Fruit fly (Drosophila melanogaster) whole organism, embryonic: Measurements from ENCODE around the gene NdufA3.

Experiments
- ATbp ChIP-seq: fragments of 200-800 bp; sonication (Bioruptor generic); optimal IDR thresholded peaks from 2 replicates; lab custom pipeline; 2017; ENCODE audit warnings: missing biosample characterization, mild to moderate bottlenecking, missing genetic modification characterization, missing genetic modification reagents
- B-H1 ChIP-seq: fragments of 200-800 bp; sonication (Bioruptor generic); IDR thresholded peaks from 3 replicates; pipeline ENCODE4 v1.3.6; 2022; ENCODE audit warnings: missing biosample characterization, missing genetic modification characterization
- CG10959 ChIP-seq: fragments of 200-800 bp; sonication (Bioruptor generic); IDR thresholded peaks from 2 replicates; pipeline ENCODE4 v1.3.6; 2022; ENCODE audit warnings: missing biosample characterization, missing genetic modification characterization
- CG11696 ChIP-seq: fragments of 200-800 bp; sonication (Bioruptor generic); IDR thresholded peaks from 2 replicates; pipeline ENCODE4 v1.3.6; 2022; ENCODE audit warnings: missing biosample characterization, missing genetic modification characterization
- CG12219 ChIP-seq: fragments of 200-800 bp; sonication (Bioruptor generic); optimal IDR thresholded peaks from 3 replicates; lab custom pipeline; 2018; ENCODE audit warnings: missing biosample characterization, mild to moderate bottlenecking, missing genetic modification characterization
- CG12299 ChIP-seq: fragments of 200-800 bp; sonication (Bioruptor generic); optimal IDR thresholded peaks from 2 replicates; lab custom pipeline; 2018; ENCODE audit warnings: missing biosample characterization, mild to moderate bottlenecking, missing genetic modification characterization
- CG14860 ChIP-seq: fragments of 200-800 bp; sonication (Bioruptor generic); IDR thresholded peaks from 3 replicates; pipeline ENCODE4 v1.3.6; 2022; ENCODE audit warnings: missing biosample characterization, missing genetic modification characterization; ENCODE audit not compliant: partially characterized antibody
- CG1647 ChIP-seq: fragments of 200-800 bp; sonication (Bioruptor generic); optimal IDR thresholded peaks from 3 replicates; lab custom pipeline; 2016; ENCODE audit warnings: missing biosample characterization, missing genetic modification characterization
- CG17802 ChIP-seq: fragments of 200-800 bp; sonication (Bioruptor generic); optimal IDR thresholded peaks from 2 replicates; lab custom pipeline; 2018; ENCODE audit warnings: missing biosample characterization, mild to moderate bottlenecking, missing genetic modification characterization, moderate library complexity
- CG17912 ChIP-seq: fragments of 200-800 bp; sonication (Bioruptor generic); optimal IDR thresholded peaks from 2 replicates; lab custom pipeline; 2018; ENCODE audit warnings: missing biosample characterization, mild to moderate bottlenecking, missing genetic modification characterization
- CG18011 ChIP-seq: fragments of 200-800 bp; sonication (Bioruptor generic); optimal IDR thresholded peaks from 2 replicates; lab custom pipeline; 2017; ENCODE audit warnings: missing biosample characterization, missing genetic modification characterization, mild to moderate bottlenecking, moderate library complexity, missing genotype
- CG2120 ChIP-seq: fragments of 200-800 bp; sonication (Bioruptor generic); optimal IDR thresholded peaks from 3 replicates; lab custom pipeline; 2016; ENCODE audit warnings: missing biosample characterization, missing genetic modification characterization
- CG2678 ChIP-seq: fragments of 200-800 bp; sonication (Bioruptor generic); optimal IDR thresholded peaks from 3 replicates; lab custom pipeline; 2019; ENCODE audit warnings: missing biosample characterization, mild to moderate bottlenecking, missing genetic modification characterization, moderate library complexity
- CG3407 ChIP-seq: fragments of 200-800 bp; sonication (Bioruptor generic); optimal IDR thresholded peaks from 2 replicates; lab custom pipeline; 2018; ENCODE audit warnings: missing biosample characterization, mild to moderate bottlenecking, missing genetic modification characterization
- CG42726 ChIP-seq: fragments of 200-800 bp; sonication (Bioruptor generic); IDR thresholded peaks from 2 replicates; pipeline ENCODE4 v1.3.6; 2022; ENCODE audit warnings: missing biosample characterization, missing genetic modification characterization; ENCODE audit not compliant: partially characterized antibody
- CG4707 ChIP-seq: fragments of 200-800 bp; sonication (Bioruptor generic); optimal IDR thresholded peaks from 2 replicates; lab custom pipeline; 2018; ENCODE audit warnings: missing biosample characterization, mild to moderate bottlenecking, missing genetic modification characterization, moderate library complexity
- CG6791 ChIP-seq: fragments of 200-800 bp; sonication (Bioruptor generic); IDR thresholded peaks from 3 replicates; pipeline ENCODE4 v1.3.6; 2022; ENCODE audit warnings: missing biosample characterization, missing genetic modification characterization; ENCODE audit not compliant: partially characterized antibody
- CG7271 ChIP-seq: fragments of 200-800 bp; sonication (Bioruptor generic); optimal IDR thresholded peaks from 2 replicates; lab custom pipeline; 2018; ENCODE audit warnings: missing biosample characterization, mild to moderate bottlenecking, missing genetic modification characterization, moderate library complexity
- CG8478 ChIP-seq: fragments of >200 bp; optimal IDR thresholded peaks from 2 replicates; lab custom pipeline; 2018
- CG9876 ChIP-seq: fragments of 200-800 bp; sonication (Bioruptor generic); optimal IDR thresholded peaks from 2 replicates; lab custom pipeline; 2016; ENCODE audit warnings: missing biosample characterization, missing genetic modification characterization
- CoRest ChIP-seq: fragments of 200-800 bp; sonication (Bioruptor generic); optimal IDR thresholded peaks from 3 replicates; lab custom pipeline; 2018; ENCODE audit warnings: missing biosample characterization, mild to moderate bottlenecking, missing genetic modification characterization, moderate library complexity
- Dp ChIP-seq: fragments of 200-800 bp; sonication (Bioruptor generic); optimal IDR thresholded peaks from 2 replicates; lab custom pipeline; 2018; ENCODE audit warnings: missing biosample characterization, mild to moderate bottlenecking, missing genetic modification characterization, moderate library complexity
- Drgx ChIP-seq: fragments of 200-800 bp; sonication (Bioruptor generic); IDR thresholded peaks from 2 replicates; pipeline ENCODE4 v1.3.6; 2022; ENCODE audit warnings: missing biosample characterization, missing genetic modification characterization
- Fer2 ChIP-seq: fragments of 200-800 bp; sonication (Bioruptor generic); optimal IDR thresholded peaks from 2 replicates; lab custom pipeline; 2018; ENCODE audit warnings: missing biosample characterization, mild to moderate bottlenecking, missing genetic modification characterization, moderate library complexity
- H15 ChIP-seq: fragments of 200-800 bp; sonication (Bioruptor generic); IDR thresholded peaks from 3 replicates; pipeline ENCODE4 v1.3.6; 2022; ENCODE audit warnings: missing biosample characterization, missing genetic modification characterization
- HLH3B ChIP-seq: fragments of 200-800 bp; sonication (Bioruptor generic); IDR thresholded peaks from 2 replicates; pipeline ENCODE4 v1.3.6; 2022; ENCODE audit warnings: missing biosample characterization, missing genetic modification characterization
- MESR4 ChIP-seq: fragments of 200-800 bp; sonication (Bioruptor generic); optimal IDR thresholded peaks from 2 replicates; lab custom pipeline; 2018; ENCODE audit warnings: missing biosample characterization, mild to moderate bottlenecking, missing genetic modification characterization, moderate library complexity
- Med ChIP-seq: fragments of 200-800 bp; sonication (Bioruptor generic); peaks from one replicate; lab custom pipeline; 2016; ENCODE audit warnings: missing biosample characterization, missing genetic modification characterization, mild to moderate bottlenecking, inconsistent platforms, moderate library complexity
- Mes4 ChIP-seq: fragments of 200-800 bp; sonication (Bioruptor generic); optimal IDR thresholded peaks from 2 replicates; lab custom pipeline; 2016; ENCODE audit warnings: missing biosample characterization, missing genetic modification characterization
- NfI ChIP-seq: fragments of 200-800 bp; sonication (Bioruptor generic); optimal IDR thresholded peaks from 3 replicates; lab custom pipeline; 2018; ENCODE audit warnings: missing biosample characterization, mild to moderate bottlenecking, missing genetic modification characterization, moderate library complexity
- Oaz ChIP-seq: fragments of 200-800 bp; sonication (Bioruptor generic); IDR thresholded peaks from 2 replicates; pipeline ENCODE4 v1.3.6; 2022; ENCODE audit warnings: missing biosample characterization, missing genetic modification characterization
- Sox102F ChIP-seq: fragments of 200-800 bp; sonication (Bioruptor generic); optimal IDR thresholded peaks from 2 replicates; lab custom pipeline; 2018; ENCODE audit warnings: missing biosample characterization, mild to moderate bottlenecking, missing genetic modification characterization, moderate library complexity
- Stat92E ChIP-seq, 3 experiments: fragments of >200 bp in 2 of 3; fragments of 200-800 bp in 1 of 3; sonication (Bioruptor generic) in 1 of 3; optimal IDR thresholded peaks; 2 replicates each; lab custom pipeline; 2017 to 2019; ENCODE audit warnings: missing biosample characterization in 3 of 3, missing genetic modification characterization in 3 of 3, mild to moderate bottlenecking in 1 of 3, moderate library complexity in 1 of 3
- Xrp1 ChIP-seq: fragments of 200-800 bp; sonication (Bioruptor generic); IDR thresholded peaks from 2 replicates; pipeline ENCODE4 v1.3.6; 2022; ENCODE audit warnings: missing biosample characterization, missing genetic modification characterization
- aop ChIP-seq: fragments of 200-800 bp; sonication (Bioruptor generic); IDR thresholded peaks from 2 replicates; pipeline ENCODE4 v1.3.6; 2022; ENCODE audit warnings: missing biosample characterization, missing genetic modification characterization
- bab2 ChIP-seq: fragments of 200-800 bp; sonication (Bioruptor generic); optimal IDR thresholded peaks from 2 replicates; lab custom pipeline; 2016; ENCODE audit warnings: missing biosample characterization, missing genetic modification characterization
- br ChIP-seq: fragments of >200 bp; optimal IDR thresholded peaks from 2 replicates; lab custom pipeline; 2017
- dati ChIP-seq: fragments of 200-800 bp; sonication (Bioruptor generic); IDR thresholded peaks from 2 replicates; pipeline ENCODE4 v1.3.6; 2022; ENCODE audit warnings: missing biosample characterization, missing genetic modification characterization
- emc ChIP-seq: fragments of 200-800 bp; sonication (Bioruptor generic); optimal IDR thresholded peaks from 2 replicates; lab custom pipeline; 2016; ENCODE audit warnings: missing biosample characterization, missing genetic modification characterization
- grau ChIP-seq: fragments of 200-800 bp; optimal IDR thresholded peaks from 3 replicates; lab custom pipeline; 2019; ENCODE audit warnings: missing biosample characterization, mild to moderate bottlenecking, missing genetic modification characterization, moderate library complexity
- hkb ChIP-seq, 2 experiments: fragments of 200-800 bp in 1 of 2; fragments of >200 bp in 1 of 2; sonication (Bioruptor generic) in 1 of 2; IDR thresholded peaks in 1 of 2; optimal IDR thresholded peaks in 1 of 2; 2 replicates each; pipeline versions ENCODE4 v1.3.6 to Lab custom; 2017 to 2022; ENCODE audit warnings: missing biosample characterization in 1 of 2, missing genetic modification characterization in 1 of 2
- inv ChIP-seq: fragments of 200-800 bp; sonication (Bioruptor generic); IDR thresholded peaks from 2 replicates; pipeline ENCODE4 v1.3.6; 2022; ENCODE audit warnings: missing biosample characterization, missing genetic modification characterization; ENCODE audit not compliant: partially characterized antibody
- jigr1 ChIP-seq: fragments of 200-800 bp; sonication (Bioruptor generic); IDR thresholded peaks from 3 replicates; pipeline ENCODE4 v1.3.6; 2022; ENCODE audit warnings: missing biosample characterization, missing genetic modification characterization
- kni ChIP-seq: fragments of 200-800 bp; sonication (Bioruptor generic); optimal IDR thresholded peaks from 3 replicates; lab custom pipeline; 2017; ENCODE audit warnings: mild to moderate bottlenecking, missing biosample characterization, missing genetic modification reagents, missing genetic modification characterization
- sisA ChIP-seq: fragments of 200-800 bp; sonication (Bioruptor generic); IDR thresholded peaks from 2 replicates; pipeline ENCODE4 v1.3.6; 2022; ENCODE audit warnings: missing biosample characterization, missing genetic modification characterization
- slbo ChIP-seq: fragments of 200-800 bp; sonication (Bioruptor generic); IDR thresholded peaks from 2 replicates; pipeline ENCODE4 v1.3.6; 2022; ENCODE audit warnings: missing biosample characterization, missing genetic modification characterization
- tll ChIP-seq, 2 experiments: fragments of 200-800 bp in 1 of 2; fragments of >200 bp in 1 of 2; sonication (Bioruptor generic) in 1 of 2; optimal IDR thresholded peaks; 2 replicates each; lab custom pipeline; 2017 to 2019; ENCODE audit warnings: missing biosample characterization in 2 of 2, missing genetic modification characterization in 2 of 2, mild to moderate bottlenecking in 1 of 2, moderate library complexity in 1 of 2
- unpg ChIP-seq: fragments of 200-800 bp; sonication (Bioruptor generic); optimal IDR thresholded peaks from 3 replicates; lab custom pipeline; 2018; ENCODE audit warnings: missing biosample characterization, mild to moderate bottlenecking, missing genetic modification characterization, moderate library complexity

NdufA3 gene

dm6 chrX:9127264-9128011 is 32.4 kb downstream of the NdufA3 start (continued):
- TF ChIP-seq CG6791 (GFP tag; lab: Robert Waterston, UW) (no peak), CG18011 (GFP tag; lab: Kevin White, UChicago) (no peak), CG1647 (GFP tag; lab: Kevin White, UChicago) (no peak), CG2678 (tag; lab: Kevin White, UChicago) (peak; percentile 37), kni (peak; percentile 60), CG2120 (peak; percentile 28), sisA (0 out of 2 replicates have a peak, but pooled peaks have one; percentile 17), br (no peak), Dp (GFP tag; lab: Kevin White, UChicago) (no peak), CG12299 (tag; lab: Kevin White, UChicago) (no peak), Med (GFP tag; lab: Kevin White, UChicago) (peak; percentile 77), B-H1 (no peak), Oaz (GFP tag; lab: Robert Waterston, UW) (0 out of 2 replicates have a peak, but pooled peaks have one; percentile 16), H15 (GFP tag; lab: Robert Waterston, UW) (no peak), Xrp1 (GFP tag; lab: Robert Waterston, UW) (peak; percentile 52; the same call in 1 of the 2 replicates), CG42726 (GFP tag; lab: Robert Waterston, UW) (no peak), CG17912 (GFP tag; lab: Kevin White, UChicago) (no peak), dati (GFP tag; lab: Robert Waterston, UW) (no peak), grau (tag; lab: Kevin White, UChicago) (peak; percentile 5), Drgx (GFP tag; lab: Robert Waterston, UW) (0 out of 2 replicates have a peak, but pooled peaks have one; percentile 12), MESR4 (GFP tag; lab: Kevin White, UChicago) (no peak), HLH3B (GFP tag; lab: Robert Waterston, UW) (0 out of 2 replicates have a peak, but pooled peaks have one; percentile 18), CG8478 (lab: Kevin White, UChicago) (no peak), Stat92E (GFP tag; optimal IDR thresholded peaks at IDR 0.05; lab: Kevin White, UChicago) (no peak), CG17802 (tag; lab: Kevin White, UChicago) (no peak), CG4707 (no peak), CG7271 (tag; lab: Kevin White, UChicago) (no peak), Sox102F (GFP tag; lab: Kevin White, UChicago) (peak; percentile 37), CG3407 (GFP tag; lab: Kevin White, UChicago) (no peak), Fer2 (tag; lab: Kevin White, UChicago) (no peak), hkb (optimal IDR thresholded peaks at IDR 0.05; lab: Kevin White, UChicago) (no peak), hkb (GFP tag; IDR thresholded peaks at IDR 0.05; lab: Robert Waterston, UW) (peak; percentile 21; the same call in 1 of the 2 replicates), jigr1 (no peak), slbo (GFP tag; lab: Robert Waterston, UW) (0 out of 2 replicates have a peak, but pooled peaks have one; percentile 33), CG12219 (GFP tag; lab: Kevin White, UChicago) (no peak), inv (GFP tag; lab: Robert Waterston, UW) (no peak), CG14860 (GFP tag; lab: Robert Waterston, UW) (no peak), CG11696 (GFP tag; lab: Robert Waterston, UW) (peak; percentile 76), tll (GFP tag; optimal IDR thresholded peaks at IDR 0.05; lab: Kevin White, UChicago) (peak in 1 of 2 experiments; percentile 54), NfI (GFP tag; lab: Kevin White, UChicago) (no peak), ATbp (GFP tag; lab: Kevin White, UChicago) (no peak), CG10959 (no peak), Mes4 (GFP tag; lab: Kevin White, UChicago) (no peak), CG9876 (GFP tag; lab: Kevin White, UChicago) (no peak), emc (GFP tag; lab: Kevin White, UChicago) (no peak), CoRest (peak; percentile 2), aop (no peak), unpg (GFP tag; lab: Kevin White, UChicago) (peak; percentile 23), bab2 (GFP tag; lab: Kevin White, UChicago) (peak; percentile 7)
